Worm (Caenorhabditis elegans) whole organism, L4 larva: ENCODE measurements around the gene F58H1.3.

Experiments
- F10B5.3 ChIP-seq: sonication (generic microtip); optimal IDR thresholded peaks from 2 replicates; lab custom pipeline; 2016; ENCODE audit warnings: mild to moderate bottlenecking, missing genetic modification characterization, missing compliant biosample characterization
- F26F4.8 ChIP-seq: fragments of 200-800 bp; sonication (Bioruptor generic); conservative IDR thresholded peaks from 2 replicates; pipeline ENCODE4 v1.3.6; 2022; ENCODE audit warnings: missing genetic modification characterization, missing compliant biosample characterization
- F49E8.2 ChIP-seq: sonication (generic microtip); optimal IDR thresholded peaks from 2 replicates; lab custom pipeline; 2016; ENCODE audit warnings: missing compliant biosample characterization, mild to moderate bottlenecking, missing genetic modification characterization, borderline replicate concordance
- R02D3.7 ChIP-seq: fragments of 150-350 bp; sonication (generic microtip); optimal IDR thresholded peaks from 3 replicates; lab custom pipeline; 2014; ENCODE audit warnings: missing biosample characterization, missing genetic modification characterization
- Y105C5A.15 ChIP-seq: fragments of 200-800 bp; sonication (Bioruptor generic); IDR thresholded peaks from 2 replicates; pipeline ENCODE4 v1.3.6; 2022; ENCODE audit warnings: missing genetic modification characterization, missing compliant biosample characterization
- Y48G9A.11 ChIP-seq: fragments of 200-800 bp; sonication (Bioruptor generic); IDR thresholded peaks from 2 replicates; pipeline ENCODE4 v1.3.6; 2022; ENCODE audit warnings: missing genetic modification reagents, missing genetic modification characterization, missing compliant biosample characterization
- aha-1 ChIP-seq: fragments of 150-350 bp; peaks from one replicate; lab custom pipeline; 2014; ENCODE audit warnings: missing biosample characterization, missing genetic modification characterization
- aly-2 ChIP-seq: sonication (generic microtip); optimal IDR thresholded peaks from 2 replicates; lab custom pipeline; 2018; ENCODE audit warnings: missing biosample characterization, missing genetic modification characterization
- ceh-20 ChIP-seq: fragments of 200-800 bp; sonication (Bioruptor generic); IDR thresholded peaks from 2 replicates; pipeline ENCODE4 v1.3.6; 2022; ENCODE audit warnings: missing genetic modification reagents, missing genetic modification characterization, missing compliant biosample characterization
- ces-1 ChIP-seq: fragments of 150-350 bp; sonication (generic microtip); optimal IDR thresholded peaks from 4 replicates; lab custom pipeline; 2014; ENCODE audit warnings: missing biosample characterization, missing genetic modification reagents, missing genetic modification characterization
- cey-2 ChIP-seq: sonication (generic microtip); optimal IDR thresholded peaks from 3 replicates; lab custom pipeline; 2017; ENCODE audit warnings: missing genetic modification characterization, mild to moderate bottlenecking, missing compliant biosample characterization, antibody characterized with exemption, borderline replicate concordance; ENCODE audit not compliant: insufficient read depth
- ctbp-1 ChIP-seq: fragments of 200-800 bp; sonication (Bioruptor generic); IDR thresholded peaks from 2 replicates; pipeline ENCODE4 v1.3.6; 2022; ENCODE audit warnings: missing genetic modification reagents, missing genetic modification characterization, missing compliant biosample characterization
- daf-16 ChIP-seq, 3 experiments: sonication (generic microtip); optimal IDR thresholded peaks; 2 replicates each; lab custom pipeline; 2016 to 2017; ENCODE audit warnings: missing genetic modification characterization in 3 of 3, missing genetic modification reagents in 3 of 3, mild to moderate bottlenecking in 2 of 3, missing compliant biosample characterization in 2 of 3, missing biosample characterization in 1 of 3, moderate library complexity in 1 of 3
- daf-8 ChIP-seq: fragments of 200-800 bp; sonication (Bioruptor generic); IDR thresholded peaks from 2 replicates; pipeline ENCODE4 v1.3.6; 2022; ENCODE audit warnings: missing genetic modification characterization, missing compliant biosample characterization
- dmd-6 ChIP-seq: fragments of 200-800 bp; sonication (Bioruptor generic); IDR thresholded peaks from 2 replicates; pipeline ENCODE4 v1.3.6; 2022; ENCODE audit warnings: missing genetic modification reagents, missing genetic modification characterization, missing compliant biosample characterization
- dmd-8 ChIP-seq: fragments of 200-800 bp; sonication (Bioruptor generic); IDR thresholded peaks from 2 replicates; pipeline ENCODE4 v1.3.6; 2022; ENCODE audit warnings: missing genetic modification characterization, missing compliant biosample characterization
- dmd-9 ChIP-seq: fragments of 200-800 bp; sonication (Bioruptor generic); IDR thresholded peaks from 2 replicates; pipeline ENCODE4 v1.3.6; 2022; ENCODE audit warnings: missing genetic modification reagents, missing genetic modification characterization, missing compliant biosample characterization
- dpl-1 ChIP-seq: fragments of 150-350 bp; optimal IDR thresholded peaks from 2 replicates; lab custom pipeline; 2014; ENCODE audit warnings: missing biosample characterization, missing genetic modification reagents, missing genetic modification characterization
- fkh-10 ChIP-seq: fragments of 150-350 bp; optimal IDR thresholded peaks from 2 replicates; lab custom pipeline; 2014; ENCODE audit warnings: missing biosample characterization, missing genetic modification reagents, missing genetic modification characterization
- fos-1 ChIP-seq: fragments of 150-350 bp; optimal IDR thresholded peaks from 2 replicates; lab custom pipeline; 2014; ENCODE audit warnings: missing biosample characterization, missing genetic modification characterization
- hlh-11 ChIP-seq: fragments of 200-800 bp; sonication (Bioruptor generic); optimal IDR thresholded peaks from 2 replicates; lab custom pipeline; 2018; ENCODE audit warnings: mild to moderate bottlenecking, missing genetic modification characterization, missing compliant biosample characterization
- hlh-30 ChIP-seq: sonication (generic microtip); optimal IDR thresholded peaks from 2 replicates; lab custom pipeline; 2017; ENCODE audit warnings: antibody characterized with exemption, mild to moderate bottlenecking, missing genetic modification characterization, missing compliant biosample characterization; ENCODE audit not compliant: insufficient read depth
- hmg-1.1 ChIP-seq: fragments of 200-800 bp; sonication (Bioruptor generic); IDR thresholded peaks from 2 replicates; pipeline ENCODE4 v1.3.6; 2022; ENCODE audit warnings: missing genetic modification reagents, missing genetic modification characterization, missing compliant biosample characterization
- jun-1 ChIP-seq: fragments of 150-350 bp; optimal IDR thresholded peaks from 2 replicates; lab custom pipeline; 2014; ENCODE audit warnings: missing biosample characterization, missing genetic modification reagents, missing genetic modification characterization
- lim-7 ChIP-seq: fragments of 200-800 bp; sonication (Bioruptor generic); IDR thresholded peaks from 2 replicates; pipeline ENCODE4 v1.3.6; 2022; ENCODE audit warnings: missing genetic modification characterization, missing compliant biosample characterization
- lin-13 ChIP-seq: fragments of 150-350 bp; optimal IDR thresholded peaks from 2 replicates; lab custom pipeline; 2014; ENCODE audit warnings: missing biosample characterization, missing genetic modification reagents, missing genetic modification characterization
- lin-15B ChIP-seq: fragments of 150-350 bp; sonication (generic microtip); optimal IDR thresholded peaks from 3 replicates; lab custom pipeline; 2014; ENCODE audit warnings: missing biosample characterization, missing genetic modification characterization
- lin-39 ChIP-seq: fragments of 150-350 bp; optimal IDR thresholded peaks from 2 replicates; lab custom pipeline; 2014; ENCODE audit warnings: missing biosample characterization, missing genetic modification reagents, missing genetic modification characterization
- lir-3 ChIP-seq: sonication (generic microtip); optimal IDR thresholded peaks from 2 replicates; lab custom pipeline; 2016; ENCODE audit warnings: mild to moderate bottlenecking, missing genetic modification characterization, missing compliant biosample characterization
- mdl-1 ChIP-seq, 2 experiments: fragments of 150-350 bp in 1 of 2; sonication (generic microtip) in 1 of 2; optimal IDR thresholded peaks; 2 replicates each; lab custom pipeline; 2014 to 2017; ENCODE audit warnings: missing biosample characterization in 2 of 2, missing genetic modification characterization in 2 of 2
- mdt-29 ChIP-seq: fragments of 200-800 bp; sonication (Bioruptor generic); IDR thresholded peaks from 2 replicates; pipeline ENCODE4 v1.3.6; 2022; ENCODE audit warnings: missing genetic modification reagents, missing genetic modification characterization, missing compliant biosample characterization
- mes-2 ChIP-seq: sonication (generic microtip); optimal IDR thresholded peaks from 2 replicates; lab custom pipeline; 2016; ENCODE audit warnings: missing genotype, mild to moderate bottlenecking, missing genetic modification characterization, missing compliant biosample characterization; ENCODE audit not compliant: poor library complexity, severe bottlenecking
- mxl-2 ChIP-seq: fragments of 200-800 bp; sonication (Bioruptor generic); conservative IDR thresholded peaks from 2 replicates; pipeline ENCODE4 v1.3.6; 2022; ENCODE audit warnings: missing genetic modification reagents, missing genetic modification characterization, missing compliant biosample characterization
- mxl-3 ChIP-seq: fragments of 200-800 bp; sonication (Bioruptor generic); optimal IDR thresholded peaks from 2 replicates; lab custom pipeline; 2018; ENCODE audit warnings: mild to moderate bottlenecking, missing genetic modification characterization, missing compliant biosample characterization
- nhr-102 ChIP-seq: sonication (generic microtip); optimal IDR thresholded peaks from 2 replicates; lab custom pipeline; 2016; ENCODE audit warnings: mild to moderate bottlenecking, missing genetic modification characterization, moderate library complexity, missing compliant biosample characterization
- nhr-237 ChIP-seq: sonication (generic microtip); optimal IDR thresholded peaks from 2 replicates; lab custom pipeline; 2017; ENCODE audit warnings: missing biosample characterization, missing genetic modification characterization
- nhr-6 ChIP-seq: fragments of 150-350 bp; optimal IDR thresholded peaks from 2 replicates; lab custom pipeline; 2014; ENCODE audit warnings: missing biosample characterization, missing genetic modification characterization
- nhr-77 ChIP-seq: fragments of 150-350 bp; optimal IDR thresholded peaks from 2 replicates; lab custom pipeline; 2014; ENCODE audit warnings: missing biosample characterization, missing genetic modification characterization
- pqm-1 ChIP-seq: sonication (generic microtip); optimal IDR thresholded peaks from 2 replicates; lab custom pipeline; 2017; ENCODE audit warnings: missing biosample characterization, missing genetic modification characterization
- rbr-2 ChIP-seq: sonication (generic microtip); optimal IDR thresholded peaks from 2 replicates; lab custom pipeline; 2016; ENCODE audit warnings: missing genotype, missing genetic modification characterization, missing compliant biosample characterization
- sdz-12 ChIP-seq: fragments of 200-800 bp; sonication (Bioruptor generic); optimal IDR thresholded peaks from 2 replicates; lab custom pipeline; 2018; ENCODE audit warnings: mild to moderate bottlenecking, missing genetic modification characterization, missing compliant biosample characterization
- snpc-1.2 ChIP-seq: fragments of 200-800 bp; sonication (Bioruptor generic); IDR thresholded peaks from 2 replicates; pipeline ENCODE4 v1.3.6; 2022; ENCODE audit warnings: missing genetic modification reagents, missing genetic modification characterization, missing compliant biosample characterization
- spr-1 ChIP-seq: sonication (generic microtip); optimal IDR thresholded peaks from 2 replicates; lab custom pipeline; 2016; ENCODE audit warnings: mild to moderate bottlenecking, missing genetic modification characterization, missing compliant biosample characterization
- tra-1 ChIP-seq: fragments of 200-800 bp; sonication (Bioruptor generic); IDR thresholded peaks from 2 replicates; pipeline ENCODE4 v1.3.6; 2022; ENCODE audit warnings: missing genetic modification reagents, missing genetic modification characterization, missing compliant biosample characterization
- vab-7 ChIP-seq: fragments of 200-800 bp; sonication (Bioruptor generic); IDR thresholded peaks from 2 replicates; pipeline ENCODE4 v1.3.6; 2022; ENCODE audit warnings: missing genetic modification reagents, missing genetic modification characterization, missing compliant biosample characterization
- zag-1 ChIP-seq: fragments of 150-350 bp; optimal IDR thresholded peaks from 2 replicates; lab custom pipeline; 2014; ENCODE audit warnings: missing biosample characterization, missing genetic modification characterization
- zfp-3 ChIP-seq: fragments of 200-800 bp; sonication (Bioruptor generic); conservative IDR thresholded peaks from 2 replicates; pipeline ENCODE4 v1.3.6; 2022; ENCODE audit warnings: missing genetic modification reagents, missing genetic modification characterization, missing compliant biosample characterization
- zip-11 ChIP-seq: fragments of 200-800 bp; sonication (Bioruptor generic); IDR thresholded peaks from 2 replicates; pipeline ENCODE4 v1.3.6; 2022; ENCODE audit warnings: missing genetic modification characterization, missing compliant biosample characterization
- zip-2 ChIP-seq: fragments of 150-350 bp; optimal IDR thresholded peaks from 2 replicates; lab custom pipeline; 2014; ENCODE audit warnings: missing biosample characterization, missing genetic modification characterization
- ztf-11 ChIP-seq: fragments of 150-350 bp; optimal IDR thresholded peaks from 2 replicates; lab custom pipeline; 2014; ENCODE audit warnings: missing biosample characterization, missing genetic modification characterization

The F58H1.3 gene

DNA sequence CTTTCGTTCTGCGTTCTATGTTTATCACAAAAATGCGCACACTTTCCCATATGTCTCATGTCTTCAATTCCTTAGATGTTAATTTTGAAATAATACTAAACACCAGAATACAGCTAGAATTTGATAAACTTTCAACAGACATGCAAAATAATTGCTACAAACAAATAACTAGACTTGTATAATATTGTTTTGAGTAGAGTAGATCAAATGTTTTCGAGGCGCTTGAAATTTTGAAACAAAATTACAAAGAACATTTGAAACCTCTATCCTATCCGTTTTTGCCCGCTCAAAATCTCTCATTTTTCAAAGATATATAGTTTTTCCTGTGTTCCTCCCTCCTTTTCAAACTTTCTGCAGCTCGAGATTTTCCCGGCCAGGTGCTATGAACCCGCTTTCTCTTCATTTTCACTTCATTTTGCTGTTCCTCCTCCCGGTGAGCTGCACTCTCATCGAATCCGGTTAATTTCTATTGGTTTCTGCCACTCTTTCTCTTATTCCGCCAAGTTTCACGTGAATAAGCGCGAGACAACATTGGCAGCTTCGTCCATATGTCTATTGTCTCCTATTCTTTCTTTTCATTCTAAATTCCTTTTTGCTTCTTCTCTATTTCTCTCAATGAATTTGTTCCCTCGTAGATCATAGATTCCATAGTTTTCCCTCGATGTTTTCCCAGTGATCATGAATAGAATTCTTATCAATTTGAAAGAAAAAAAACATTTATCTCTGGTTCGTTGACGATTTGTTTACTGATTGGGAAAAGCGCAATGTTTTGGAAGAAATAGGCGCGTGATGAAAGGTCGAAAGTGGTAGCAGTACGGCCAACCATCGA lies 11.9 kb upstream of the F58H1.3 start (continued):
- TF ChIP-seq nhr-77 (tag; lab: Kevin White, UChicago), result peak; percentile 55
- TF ChIP-seq zfp-3 (GFP tag; lab: Robert Waterston, UW), result no peak
- TF ChIP-seq daf-8, result no peak
- no peak for TF ChIP-seq ctbp-1 (GFP tag; lab: Robert Waterston, UW)
- no peak for TF ChIP-seq aha-1 (tag; lab: Kevin White, UChicago)
- TF ChIP-seq lim-7 (GFP tag; lab: Robert Waterston, UW), result no peak
- peak; percentile 80 for TF ChIP-seq hlh-30 (tag; lab: Kevin White, UChicago)
- TF ChIP-seq lin-15B (tag; lab: Kevin White, UChicago), result no peak
- TF ChIP-seq sdz-12, result no peak
- no peak for TF ChIP-seq dpl-1 (GFP tag; lab: Kevin White, UChicago)
- TF ChIP-seq fkh-10 (GFP tag; lab: Kevin White, UChicago), result no peak
- TF ChIP-seq spr-1 (tag; lab: Kevin White, UChicago), result no peak
- no peak for TF ChIP-seq nhr-102
- no peak for TF ChIP-seq hmg-1.1 (GFP tag; lab: Robert Waterston, UW)
- TF ChIP-seq lin-39 (tag; lab: Kevin White, UChicago), result no peak
- TF ChIP-seq nhr-237 (tag; lab: Kevin White, UChicago), result no peak
- no peak for TF ChIP-seq ceh-20 (GFP tag; lab: Robert Waterston, UW)
- no peak for TF ChIP-seq Y48G9A.11 (GFP tag; lab: Robert Waterston, UW)
- no peak for TF ChIP-seq zip-2
- TF ChIP-seq cey-2 (tag; lab: Kevin White, UChicago), result no peak
- no peak for TF ChIP-seq snpc-1.2 (GFP tag; lab: Robert Waterston, UW)
- peak in 1 of 2 experiments; percentile 72 for TF ChIP-seq daf-16 (GFP tag; optimal IDR thresholded peaks at IDR 0.05; lab: Kevin White, UChicago)
- TF ChIP-seq daf-16 (tag; optimal IDR thresholded peaks at IDR 0.05; lab: Kevin White, UChicago), result peak; percentile 96
- TF ChIP-seq fos-1 (tag; lab: Kevin White, UChicago), result no peak
- no peak for TF ChIP-seq ztf-11 (tag; lab: Kevin White, UChicago)
- TF ChIP-seq dmd-8 (GFP tag; lab: Robert Waterston, UW), result no peak
- TF ChIP-seq Y105C5A.15 (GFP tag; lab: Robert Waterston, UW), result no peak
- no peak for TF ChIP-seq ces-1 (GFP tag; lab: Kevin White, UChicago)
- no peak for TF ChIP-seq aly-2 (tag; lab: Kevin White, UChicago)
- no peak for TF ChIP-seq mxl-2 (GFP tag; lab: Robert Waterston, UW)
- no peak for TF ChIP-seq F10B5.3
- peak; percentile 78 for TF ChIP-seq hlh-11 (tag; lab: Kevin White, UChicago)
- TF ChIP-seq mdl-1 (tag; optimal IDR thresholded peaks at IDR 0.05; lab: Kevin White, UChicago), result peak in 1 of 2 experiments; percentile 60
- TF ChIP-seq pqm-1, result no peak
- TF ChIP-seq mdt-29, result no peak
- no peak for TF ChIP-seq lir-3 (tag; lab: Kevin White, UChicago)
- no peak for TF ChIP-seq mes-2
- no peak for TF ChIP-seq lin-13 (GFP tag; lab: Kevin White, UChicago)
- no peak for TF ChIP-seq nhr-6
- no peak for TF ChIP-seq zag-1
- no peak for TF ChIP-seq vab-7 (GFP tag; lab: Robert Waterston, UW)
- TF ChIP-seq dmd-9 (GFP tag; lab: Robert Waterston, UW), result no peak
- TF ChIP-seq F49E8.2 (tag; lab: Kevin White, UChicago), result no peak
- no peak for TF ChIP-seq F26F4.8 (GFP tag; lab: Robert Waterston, UW)
- TF ChIP-seq rbr-2 (tag; lab: Kevin White, UChicago), result no peak
- no peak for TF ChIP-seq zip-11 (GFP tag; lab: Robert Waterston, UW)
- no peak for TF ChIP-seq jun-1 (tag; lab: Kevin White, UChicago)
- TF ChIP-seq tra-1, result no peak
- peak; percentile 37 for TF ChIP-seq mxl-3 (GFP tag; lab: Kevin White, UChicago)
- peak; percentile 51 for TF ChIP-seq dmd-6
- TF ChIP-seq R02D3.7 (tag; lab: Kevin White, UChicago), result no peak
